Fruit fly (Drosophila melanogaster) whole organism, embryonic: ENCODE measurements around the gene CG10581.
A peak's percentile ranks its signal among the peaks of the same experiment; 100 is the strongest.

Source experiments
- Abd-B ChIP-seq: fragments of 200-800 bp; sonication (Bioruptor generic); optimal IDR thresholded peaks from 2 replicates; lab custom pipeline; 2018; ENCODE audit warnings: missing biosample characterization, mild to moderate bottlenecking, missing genetic modification characterization, moderate library complexity
- Bdp1 ChIP-seq: fragments of 200-800 bp; sonication (Bioruptor generic); optimal IDR thresholded peaks from 3 replicates; lab custom pipeline; 2016; ENCODE audit warnings: missing biosample characterization, missing genetic modification characterization
- Bteb2 ChIP-seq: fragments of 200-800 bp; sonication (Bioruptor generic); optimal IDR thresholded peaks from 2 replicates; lab custom pipeline; 2016; ENCODE audit warnings: missing biosample characterization, missing genetic modification characterization
- C15 ChIP-seq: fragments of 200-800 bp; sonication (Bioruptor generic); IDR thresholded peaks from 3 replicates; pipeline ENCODE4 v1.3.6; 2022; ENCODE audit warnings: missing biosample characterization, missing genetic modification characterization
- CG10147 ChIP-seq: fragments of 200-800 bp; sonication (Bioruptor generic); optimal IDR thresholded peaks from 2 replicates; lab custom pipeline; 2019; ENCODE audit warnings: missing biosample characterization, mild to moderate bottlenecking, missing genetic modification characterization, moderate library complexity
- CG10209 ChIP-seq: fragments of 200-800 bp; sonication (Bioruptor generic); optimal IDR thresholded peaks from 3 replicates; lab custom pipeline; 2017; ENCODE audit warnings: missing biosample characterization, mild to moderate bottlenecking, missing genetic modification characterization, missing genetic modification reagents
- CG1024 ChIP-seq: fragments of 200-800 bp; sonication (Bioruptor generic); IDR thresholded peaks from 2 replicates; pipeline ENCODE4 v1.3.6; 2022; ENCODE audit warnings: missing biosample characterization, missing genetic modification characterization
- CG10565 ChIP-seq: fragments of 200-800 bp; sonication (Bioruptor generic); optimal IDR thresholded peaks from 3 replicates; lab custom pipeline; 2016; ENCODE audit warnings: missing biosample characterization, mild to moderate bottlenecking, missing genetic modification characterization
- CG11247 ChIP-seq: fragments of 200-800 bp; sonication (Bioruptor generic); IDR thresholded peaks from 2 replicates; pipeline ENCODE4 v1.3.6; 2022; ENCODE audit warnings: missing biosample characterization, missing genetic modification characterization
- CG11696 ChIP-seq: fragments of 200-800 bp; sonication (Bioruptor generic); IDR thresholded peaks from 2 replicates; pipeline ENCODE4 v1.3.6; 2022; ENCODE audit warnings: missing biosample characterization, missing genetic modification characterization
- CG13894 ChIP-seq: fragments of 200-800 bp; sonication (Bioruptor generic); optimal IDR thresholded peaks from 3 replicates; lab custom pipeline; 2018; ENCODE audit warnings: missing biosample characterization, mild to moderate bottlenecking, missing genetic modification characterization, moderate library complexity
- CG15514 ChIP-seq: fragments of 200-800 bp; sonication (Bioruptor generic); optimal IDR thresholded peaks from 3 replicates; lab custom pipeline; 2017; ENCODE audit warnings: missing biosample characterization, missing genetic modification characterization, mild to moderate bottlenecking, moderate library complexity, missing genetic modification reagents
- CG16863 ChIP-seq: fragments of 200-800 bp; sonication (Bioruptor generic); optimal IDR thresholded peaks from 3 replicates; lab custom pipeline; 2016; ENCODE audit warnings: missing biosample characterization, missing genetic modification characterization
- CG17912 ChIP-seq: fragments of 200-800 bp; sonication (Bioruptor generic); optimal IDR thresholded peaks from 2 replicates; lab custom pipeline; 2018; ENCODE audit warnings: missing biosample characterization, mild to moderate bottlenecking, missing genetic modification characterization
- CG30431 ChIP-seq: fragments of 200-800 bp; sonication (Bioruptor generic); optimal IDR thresholded peaks from 2 replicates; lab custom pipeline; 2017; ENCODE audit warnings: missing biosample characterization, missing genetic modification characterization
- CG3281 ChIP-seq: fragments of 200-800 bp; sonication (Bioruptor generic); optimal IDR thresholded peaks from 3 replicates; lab custom pipeline; 2017; ENCODE audit warnings: missing biosample characterization, mild to moderate bottlenecking, missing genetic modification characterization
- CG43689 ChIP-seq: fragments of 200-800 bp; sonication (Bioruptor generic); IDR thresholded peaks from 2 replicates; pipeline ENCODE4 v1.3.6; 2022; ENCODE audit warnings: missing biosample characterization, missing genetic modification characterization
- CG5953 ChIP-seq: fragments of 200-800 bp; sonication (Bioruptor generic); IDR thresholded peaks from 2 replicates; pipeline ENCODE4 v1.3.6; 2022; ENCODE audit warnings: missing biosample characterization, missing genetic modification characterization
- CG7928 ChIP-seq: fragments of 200-800 bp; sonication (Bioruptor generic); optimal IDR thresholded peaks from 2 replicates; lab custom pipeline; 2017; ENCODE audit warnings: missing biosample characterization, mild to moderate bottlenecking, missing genetic modification characterization
- CG7963 ChIP-seq: fragments of 200-800 bp; sonication (Bioruptor generic); IDR thresholded peaks from 3 replicates; pipeline ENCODE4 v1.3.6; 2022; ENCODE audit warnings: missing biosample characterization, missing genetic modification characterization; ENCODE audit not compliant: partially characterized antibody
- CG8944 ChIP-seq: fragments of 200-800 bp; sonication (Bioruptor generic); optimal IDR thresholded peaks from 3 replicates; lab custom pipeline; 2016; ENCODE audit warnings: missing biosample characterization, missing genetic modification characterization
- CG9727 ChIP-seq: fragments of 200-800 bp; sonication (Bioruptor generic); optimal IDR thresholded peaks from 3 replicates; lab custom pipeline; 2017; ENCODE audit warnings: missing biosample characterization, mild to moderate bottlenecking, missing genetic modification characterization
- CTCF ChIP-seq: fragments of 200-800 bp; sonication (Bioruptor generic); optimal IDR thresholded peaks from 2 replicates; lab custom pipeline; 2017; ENCODE audit warnings: missing biosample characterization, mild to moderate bottlenecking, missing genetic modification characterization, moderate library complexity
- Dll ChIP-seq: fragments of 200-800 bp; sonication (Bioruptor generic); IDR thresholded peaks from 4 replicates; pipeline ENCODE4 v1.3.6; 2022; ENCODE audit warnings: missing biosample characterization, missing genetic modification characterization; ENCODE audit not compliant: partially characterized antibody
- Doc3 ChIP-seq: fragments of 200-800 bp; sonication (Bioruptor generic); IDR thresholded peaks from 3 replicates; pipeline ENCODE4 v1.3.6; 2022; ENCODE audit warnings: missing biosample characterization, missing genetic modification characterization; ENCODE audit not compliant: partially characterized antibody
- Hsf ChIP-seq: fragments of 200-800 bp; sonication (Bioruptor generic); optimal IDR thresholded peaks from 3 replicates; lab custom pipeline; 2016; ENCODE audit warnings: missing biosample characterization, missing genetic modification characterization
- MBD-R2 ChIP-seq: fragments of 200-800 bp; sonication (Bioruptor generic); IDR thresholded peaks from 2 replicates; pipeline ENCODE4 v1.3.6; 2022; ENCODE audit warnings: missing biosample characterization, missing genetic modification characterization
- Mes4 ChIP-seq: fragments of 200-800 bp; sonication (Bioruptor generic); optimal IDR thresholded peaks from 2 replicates; lab custom pipeline; 2016; ENCODE audit warnings: missing biosample characterization, missing genetic modification characterization
- Neu2 ChIP-seq: fragments of 200-800 bp; sonication (Bioruptor generic); optimal IDR thresholded peaks from 3 replicates; lab custom pipeline; 2016; ENCODE audit warnings: missing biosample characterization, missing genetic modification characterization, borderline replicate concordance
- Scr ChIP-seq: fragments of 200-800 bp; sonication (Bioruptor generic); IDR thresholded peaks from 2 replicates; pipeline ENCODE4 v1.3.6; 2022; ENCODE audit warnings: missing biosample characterization, missing genetic modification characterization; ENCODE audit not compliant: partially characterized antibody
- Xbp1 ChIP-seq: fragments of 200-800 bp; sonication (Bioruptor generic); optimal IDR thresholded peaks from 3 replicates; lab custom pipeline; 2016; ENCODE audit warnings: missing biosample characterization, mild to moderate bottlenecking, missing genetic modification characterization
- ab ChIP-seq: fragments of 200-800 bp; sonication (Bioruptor generic); optimal IDR thresholded peaks from 2 replicates; lab custom pipeline; 2016; ENCODE audit warnings: missing biosample characterization, missing genetic modification characterization
- al ChIP-seq: fragments of 200-800 bp; sonication (Bioruptor generic); IDR thresholded peaks from 2 replicates; pipeline ENCODE4 v1.3.6; 2022; ENCODE audit warnings: missing biosample characterization, missing genetic modification characterization
- cas ChIP-seq: fragments of 200-800 bp; sonication (Bioruptor generic); IDR thresholded peaks from 2 replicates; pipeline ENCODE4 v1.3.6; 2022; ENCODE audit warnings: missing biosample characterization, missing genetic modification characterization
- chm ChIP-seq: fragments of 200-800 bp; sonication (Bioruptor generic); IDR thresholded peaks from 2 replicates; pipeline ENCODE4 v1.3.6; 2022; ENCODE audit warnings: missing biosample characterization, missing genetic modification characterization
- ems ChIP-seq: fragments of 200-800 bp; sonication (Bioruptor generic); optimal IDR thresholded peaks from 3 replicates; lab custom pipeline; 2016; ENCODE audit warnings: missing biosample characterization, missing genetic modification characterization
- eyg ChIP-seq: fragments of 200-800 bp; sonication (Bioruptor generic); optimal IDR thresholded peaks from 3 replicates; lab custom pipeline; 2016; ENCODE audit warnings: missing biosample characterization, missing genetic modification characterization
- fd3F ChIP-seq: fragments of 200-800 bp; sonication (Bioruptor generic); optimal IDR thresholded peaks from 2 replicates; lab custom pipeline; 2018; ENCODE audit warnings: missing biosample characterization, mild to moderate bottlenecking, missing genetic modification characterization, moderate library complexity
- gce ChIP-seq: fragments of 200-800 bp; sonication (Bioruptor generic); IDR thresholded peaks from 3 replicates; pipeline ENCODE4 v1.3.6; 2022; ENCODE audit warnings: missing biosample characterization, missing genetic modification characterization
- gfzf ChIP-seq: fragments of 200-800 bp; sonication (Bioruptor generic); optimal IDR thresholded peaks from 2 replicates; lab custom pipeline; 2016; ENCODE audit warnings: missing biosample characterization, mild to moderate bottlenecking, missing genetic modification characterization, moderate library complexity
- hth ChIP-seq: fragments of >200 bp; optimal IDR thresholded peaks from 2 replicates; lab custom pipeline; 2017; ENCODE audit warnings: inconsistent platforms
- kah ChIP-seq: fragments of 200-800 bp; sonication (Bioruptor generic); optimal IDR thresholded peaks from 2 replicates; lab custom pipeline; 2018; ENCODE audit warnings: missing biosample characterization, mild to moderate bottlenecking, missing genetic modification characterization
- kni ChIP-seq: fragments of 200-800 bp; sonication (Bioruptor generic); optimal IDR thresholded peaks from 3 replicates; lab custom pipeline; 2017; ENCODE audit warnings: mild to moderate bottlenecking, missing biosample characterization, missing genetic modification reagents, missing genetic modification characterization
- lbe ChIP-seq: fragments of 200-800 bp; sonication (Bioruptor generic); optimal IDR thresholded peaks from 2 replicates; lab custom pipeline; 2016; ENCODE audit warnings: missing biosample characterization, mild to moderate bottlenecking, missing genetic modification characterization
- phol ChIP-seq: fragments of 200-800 bp; sonication (Bioruptor generic); optimal IDR thresholded peaks from 3 replicates; lab custom pipeline; 2018; ENCODE audit warnings: missing biosample characterization, mild to moderate bottlenecking, missing genetic modification characterization, moderate library complexity
- repo ChIP-seq: fragments of 200-800 bp; sonication (Bioruptor generic); optimal IDR thresholded peaks from 2 replicates; lab custom pipeline; 2016; ENCODE audit warnings: missing biosample characterization, missing genetic modification characterization
- salm ChIP-seq: fragments of 200-800 bp; sonication (Bioruptor generic); optimal IDR thresholded peaks from 2 replicates; lab custom pipeline; 2018; ENCODE audit warnings: missing biosample characterization, mild to moderate bottlenecking, missing genetic modification characterization
- sens-2 ChIP-seq: fragments of 200-800 bp; sonication (Bioruptor generic); IDR thresholded peaks from 2 replicates; pipeline ENCODE4 v1.3.6; 2022; ENCODE audit warnings: missing biosample characterization, missing genetic modification characterization
- sob ChIP-seq: fragments of 200-800 bp; sonication (Bioruptor generic); IDR thresholded peaks from 2 replicates; pipeline ENCODE4 v1.3.6; 2022; ENCODE audit warnings: missing biosample characterization, missing genetic modification characterization
- stwl ChIP-seq: fragments of 200-800 bp; sonication (Bioruptor generic); optimal IDR thresholded peaks from 3 replicates; lab custom pipeline; 2018; ENCODE audit warnings: missing biosample characterization, mild to moderate bottlenecking, missing genetic modification characterization, moderate library complexity

Gene CG10581

dm6 chr3L:21034281-21035221 lies 548 bp upstream of the CG10581 start, which contains the start of gene siz (continued):
- TF ChIP-seq CG13894 (tag; lab: Kevin White, UChicago) = peak; percentile 37
- peak; percentile 32; the same call in 1 of the 4 replicates for TF ChIP-seq Dll (GFP tag; lab: Robert Waterston, UW)
- TF ChIP-seq Abd-B (GFP tag; lab: Kevin White, UChicago) = no peak
- TF ChIP-seq salm (tag; lab: Kevin White, UChicago) = peak; percentile 5
- peak; percentile 5 for TF ChIP-seq CTCF (GFP tag; lab: Kevin White, UChicago)
- TF ChIP-seq CG17912 = no peak
- TF ChIP-seq CG15514 (GFP tag; lab: Kevin White, UChicago) = peak; percentile 98
- TF ChIP-seq CG10565 = no peak
- TF ChIP-seq phol = peak; percentile 26
- TF ChIP-seq CG1024 = no peak
- no peak for TF ChIP-seq CG7963 (GFP tag; lab: Robert Waterston, UW)
- TF ChIP-seq Bdp1 (GFP tag; lab: Kevin White, UChicago) = no peak
- no peak for TF ChIP-seq C15 (GFP tag; lab: Robert Waterston, UW)
- TF ChIP-seq hth (lab: Kevin White, UChicago) = no peak
- TF ChIP-seq Bteb2 (GFP tag; lab: Kevin White, UChicago) = peak; percentile 26
- no peak for TF ChIP-seq Neu2 (GFP tag; lab: Kevin White, UChicago)
- TF ChIP-seq ab (GFP tag; lab: Kevin White, UChicago) = no peak
- peak; percentile 55 for TF ChIP-seq kah (GFP tag; lab: Kevin White, UChicago)
- TF ChIP-seq cas (GFP tag; lab: Robert Waterston, UW) = no peak
- TF ChIP-seq CG10147 (GFP tag; lab: Kevin White, UChicago) = peak; percentile 43
- no peak for TF ChIP-seq CG30431
- TF ChIP-seq CG43689 (GFP tag; lab: Robert Waterston, UW) = no peak
- TF ChIP-seq fd3F = no peak
- TF ChIP-seq Hsf = peak; percentile 36
- no peak for TF ChIP-seq CG11696 (GFP tag; lab: Robert Waterston, UW)
- TF ChIP-seq sob (GFP tag; lab: Robert Waterston, UW) = peak; percentile 35; the same call in 1 of the 2 replicates
- TF ChIP-seq al (GFP tag; lab: Robert Waterston, UW) = no peak
- TF ChIP-seq MBD-R2 (GFP tag; lab: Robert Waterston, UW) = no peak
- TF ChIP-seq Xbp1 (GFP tag; lab: Kevin White, UChicago) = no peak
- TF ChIP-seq Doc3 (GFP tag; lab: Robert Waterston, UW) = no peak
- TF ChIP-seq ems (GFP tag; lab: Kevin White, UChicago) = no peak
- TF ChIP-seq gce (GFP tag; lab: Robert Waterston, UW) = no peak
- TF ChIP-seq CG10209 = no peak
- TF ChIP-seq CG11247 (GFP tag; lab: Robert Waterston, UW) = no peak
- TF ChIP-seq CG7928 = peak; percentile 47
- TF ChIP-seq gfzf (GFP tag; lab: Kevin White, UChicago) = peak; percentile 91
- TF ChIP-seq Scr (GFP tag; lab: Robert Waterston, UW) = peak; percentile 39
- no peak for TF ChIP-seq eyg (GFP tag; lab: Kevin White, UChicago)
- TF ChIP-seq lbe (GFP tag; lab: Kevin White, UChicago) = peak; percentile 3
- peak; percentile 26 for TF ChIP-seq Mes4 (GFP tag; lab: Kevin White, UChicago)
- TF ChIP-seq CG9727 (GFP tag; lab: Kevin White, UChicago) = peak; percentile 6
- peak; percentile 32 for TF ChIP-seq CG3281
- no peak for TF ChIP-seq CG16863 (GFP tag; lab: Kevin White, UChicago)
- no peak for TF ChIP-seq sens-2 (GFP tag; lab: Robert Waterston, UW)
- TF ChIP-seq CG8944 (GFP tag; lab: Kevin White, UChicago) = no peak
- TF ChIP-seq stwl (tag; lab: Kevin White, UChicago) = peak; percentile 63
- TF ChIP-seq chm (GFP tag; lab: Robert Waterston, UW) = peak; percentile 92
- TF ChIP-seq CG5953 (GFP tag; lab: Robert Waterston, UW) = no peak
- TF ChIP-seq kni (GFP tag; lab: Kevin White, UChicago) = peak; percentile 2
- no peak for TF ChIP-seq repo
